Fruit fly (Drosophila melanogaster) S2 (cell line): Measurements from ENCODE around the gene cas.

Source experiments
- CG8478 ChIP-seq: fragments of >200 bp; optimal IDR thresholded peaks from 2 replicates; lab custom pipeline; 2018
- CTCF ChIP-seq, 2 experiments: fragments of >200 bp; optimal IDR thresholded peaks; 2 replicates each; lab custom pipeline; 2018

DNA sequence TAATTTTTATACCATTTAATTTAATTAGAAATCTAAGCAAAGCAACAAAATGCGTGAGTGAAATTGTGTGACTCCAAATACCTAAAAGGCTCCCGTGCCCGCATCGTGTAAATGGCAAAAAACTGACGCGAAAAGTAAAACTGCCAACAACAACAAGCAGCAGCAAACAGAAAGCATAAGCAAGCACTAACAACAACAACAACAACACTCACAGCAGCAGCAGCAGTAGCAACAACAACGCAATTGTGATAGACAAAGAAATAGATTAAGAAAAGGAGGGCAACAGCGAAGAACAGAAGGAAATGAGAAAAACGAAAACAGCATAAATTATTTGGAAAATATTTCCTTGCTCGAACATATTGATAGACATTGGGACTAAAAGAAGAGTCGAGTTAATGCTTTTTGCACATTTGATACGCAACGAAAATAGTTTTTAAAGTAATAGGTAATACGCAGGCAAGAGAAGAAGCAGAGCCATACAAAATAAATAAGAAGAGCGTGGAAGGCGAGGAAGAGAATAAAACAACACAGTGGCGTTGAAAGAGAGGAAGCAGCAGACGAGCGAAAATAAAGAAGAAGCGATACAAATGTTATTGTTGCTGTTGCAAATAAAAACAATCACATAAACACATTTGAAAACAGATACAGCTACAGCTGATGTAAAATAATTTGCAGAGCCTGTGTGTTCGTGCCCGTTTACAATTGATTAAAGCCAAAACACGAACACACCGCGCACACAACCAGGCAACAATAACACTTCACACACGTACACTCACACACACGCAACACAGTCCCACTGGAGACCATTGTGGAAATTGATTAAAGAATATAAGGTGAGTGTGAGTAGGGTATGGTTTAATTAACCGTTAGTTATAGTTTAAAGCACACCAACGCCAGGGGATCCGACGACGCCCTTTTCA lies 46.6 kb downstream of the cas start:
- TF ChIP-seq CTCF (optimal IDR thresholded peaks at IDR 0.05; lab: Kevin White, UChicago), result no peak
- no peak for TF ChIP-seq CG8478
